Worm (Caenorhabditis elegans): ENCODE measurements around the gene cpb-1.

ce11 chrIII:9361228-9361627 is 39.1 kb downstream of the cpb-1 start, which contains the start of gene flp-25:
- TF ChIP-seq ceh-16 (tag; optimal IDR thresholded peaks at IDR 0.05), result no peak
- TF ChIP-seq aly-2 (tag; optimal IDR thresholded peaks at IDR 0.05), result no peak
